Fruit fly (Drosophila melanogaster): ENCODE results near the gene CG32638.

DNA sequence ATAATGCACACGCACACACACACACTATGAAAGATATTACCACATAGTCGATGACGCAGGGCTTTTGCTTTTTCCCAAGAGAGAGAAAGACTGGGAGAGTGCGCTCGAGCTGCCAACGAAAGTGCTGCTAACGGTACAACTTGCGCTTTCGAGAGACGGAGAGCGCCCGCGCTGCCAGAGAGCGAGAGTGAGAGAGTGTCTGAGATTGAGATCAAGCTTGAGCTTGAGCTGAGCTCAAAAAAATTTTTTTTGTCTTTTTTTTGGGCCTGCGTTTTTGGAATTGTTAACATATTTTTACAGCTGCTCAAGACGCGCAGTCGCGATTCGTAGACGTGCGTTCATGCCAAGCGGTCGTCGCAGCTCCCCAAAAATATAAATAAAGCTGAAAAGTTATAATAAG is 10.3 kb upstream of the CG32638 start, which contains the start of gene CG32645:
- TF ChIP-seq ttk (optimal IDR thresholded peaks at IDR 0.05) = no peak
- TF ChIP-seq insv (optimal IDR thresholded peaks at IDR 0.05) = no peak
- no peak for TF ChIP-seq h (optimal IDR thresholded peaks at IDR 0.05)
- no peak for TF ChIP-seq psq (optimal IDR thresholded peaks at IDR 0.05)
